Worm (Caenorhabditis elegans) whole organism, L4 larva: ENCODE measurements around the gene C33D9.6.
A peak's percentile ranks its signal among the peaks of the same experiment; 100 is the strongest.

Experiments
- D1046.2 ChIP-seq: fragments of 200-800 bp; sonication (Bioruptor generic); IDR thresholded peaks from 2 replicates; pipeline ENCODE4 v1.3.6; 2022; ENCODE audit warnings: missing genetic modification characterization, missing compliant biosample characterization
- F10B5.3 ChIP-seq: sonication (generic microtip); optimal IDR thresholded peaks from 2 replicates; lab custom pipeline; 2016; ENCODE audit warnings: mild to moderate bottlenecking, missing genetic modification characterization, missing compliant biosample characterization
- F37D6.2 ChIP-seq: sonication (generic microtip); optimal IDR thresholded peaks from 2 replicates; lab custom pipeline; 2016; ENCODE audit warnings: mild to moderate bottlenecking, missing genetic modification characterization, missing compliant biosample characterization
- F44E2.7 ChIP-seq: fragments of 200-800 bp; sonication (Bioruptor generic); IDR thresholded peaks from 2 replicates; pipeline ENCODE4 v2.1.2; 2022; ENCODE audit warnings: missing genetic modification characterization, missing compliant biosample characterization
- F49E8.2 ChIP-seq: sonication (generic microtip); optimal IDR thresholded peaks from 2 replicates; lab custom pipeline; 2016; ENCODE audit warnings: missing compliant biosample characterization, mild to moderate bottlenecking, missing genetic modification characterization, borderline replicate concordance
- R02D3.7 ChIP-seq: fragments of 150-350 bp; sonication (generic microtip); optimal IDR thresholded peaks from 3 replicates; lab custom pipeline; 2014; ENCODE audit warnings: missing biosample characterization, missing genetic modification characterization
- T20F7.1 ChIP-seq: fragments of 200-800 bp; sonication (Bioruptor generic); optimal IDR thresholded peaks from 2 replicates; lab custom pipeline; 2018; ENCODE audit warnings: mild to moderate bottlenecking, missing genetic modification characterization, missing compliant biosample characterization
- Y105C5A.15 ChIP-seq: fragments of 200-800 bp; sonication (Bioruptor generic); IDR thresholded peaks from 2 replicates; pipeline ENCODE4 v1.3.6; 2022; ENCODE audit warnings: missing genetic modification characterization, missing compliant biosample characterization
- Y48G9A.11 ChIP-seq: fragments of 200-800 bp; sonication (Bioruptor generic); IDR thresholded peaks from 2 replicates; pipeline ENCODE4 v1.3.6; 2022; ENCODE audit warnings: missing genetic modification reagents, missing genetic modification characterization, missing compliant biosample characterization
- Y75B8A.6 ChIP-seq: fragments of 200-800 bp; sonication (Bioruptor generic); IDR thresholded peaks from 2 replicates; pipeline ENCODE4 v1.3.6; 2022; ENCODE audit warnings: missing genetic modification reagents, missing genetic modification characterization, missing compliant biosample characterization
- ZK546.5 ChIP-seq, 2 experiments: sonication (generic microtip); optimal IDR thresholded peaks; 2 replicates each; lab custom pipeline; 2017; ENCODE audit warnings: missing biosample characterization in 2 of 2, missing genetic modification characterization in 2 of 2
- arid-1 ChIP-seq: fragments of 200-800 bp; sonication (Bioruptor generic); conservative IDR thresholded peaks from 2 replicates; pipeline ENCODE4 v1.3.6; 2022; ENCODE audit warnings: missing genetic modification reagents, missing genetic modification characterization, missing compliant biosample characterization
- ceh-32 ChIP-seq: sonication (generic microtip); optimal IDR thresholded peaks from 2 replicates; lab custom pipeline; 2016; ENCODE audit warnings: mild to moderate bottlenecking, missing genetic modification characterization, missing compliant biosample characterization; ENCODE audit not compliant: poor library complexity
- cey-2 ChIP-seq: sonication (generic microtip); optimal IDR thresholded peaks from 3 replicates; lab custom pipeline; 2017; ENCODE audit warnings: missing genetic modification characterization, mild to moderate bottlenecking, missing compliant biosample characterization, antibody characterized with exemption, borderline replicate concordance; ENCODE audit not compliant: insufficient read depth
- ctbp-1 ChIP-seq: fragments of 200-800 bp; sonication (Bioruptor generic); IDR thresholded peaks from 2 replicates; pipeline ENCODE4 v1.3.6; 2022; ENCODE audit warnings: missing genetic modification reagents, missing genetic modification characterization, missing compliant biosample characterization
- daf-12 ChIP-seq: fragments of 150-350 bp; optimal IDR thresholded peaks from 2 replicates; lab custom pipeline; 2014; ENCODE audit warnings: missing biosample characterization, missing genetic modification reagents, missing genetic modification characterization
- daf-16 ChIP-seq, 3 experiments: sonication (generic microtip); optimal IDR thresholded peaks; 2 replicates each; lab custom pipeline; 2016 to 2017; ENCODE audit warnings: missing genetic modification characterization in 3 of 3, missing genetic modification reagents in 3 of 3, mild to moderate bottlenecking in 2 of 3, missing compliant biosample characterization in 2 of 3, missing biosample characterization in 1 of 3, moderate library complexity in 1 of 3
- dpl-1 ChIP-seq: fragments of 150-350 bp; optimal IDR thresholded peaks from 2 replicates; lab custom pipeline; 2014; ENCODE audit warnings: missing biosample characterization, missing genetic modification reagents, missing genetic modification characterization
- dve-1 ChIP-seq: sonication (generic microtip); optimal IDR thresholded peaks from 2 replicates; lab custom pipeline; 2017; ENCODE audit warnings: antibody characterized with exemption, mild to moderate bottlenecking, missing genetic modification characterization, missing compliant biosample characterization; ENCODE audit not compliant: insufficient read depth
- fkh-10 ChIP-seq: fragments of 150-350 bp; optimal IDR thresholded peaks from 2 replicates; lab custom pipeline; 2014; ENCODE audit warnings: missing biosample characterization, missing genetic modification reagents, missing genetic modification characterization
- fos-1 ChIP-seq: fragments of 150-350 bp; optimal IDR thresholded peaks from 2 replicates; lab custom pipeline; 2014; ENCODE audit warnings: missing biosample characterization, missing genetic modification characterization
- hif-1 ChIP-seq, 2 experiments: sonication (generic microtip); optimal IDR thresholded peaks; 2 replicates each; lab custom pipeline; 2016 to 2017; ENCODE audit warnings: missing compliant biosample characterization in 2 of 2, missing genetic modification characterization in 2 of 2, missing genetic modification reagents in 2 of 2, missing genotype in 2 of 2, mild to moderate bottlenecking in 1 of 2
- hlh-11 ChIP-seq: fragments of 200-800 bp; sonication (Bioruptor generic); optimal IDR thresholded peaks from 2 replicates; lab custom pipeline; 2018; ENCODE audit warnings: mild to moderate bottlenecking, missing genetic modification characterization, missing compliant biosample characterization
- hmg-1.1 ChIP-seq: fragments of 200-800 bp; sonication (Bioruptor generic); IDR thresholded peaks from 2 replicates; pipeline ENCODE4 v1.3.6; 2022; ENCODE audit warnings: missing genetic modification reagents, missing genetic modification characterization, missing compliant biosample characterization
- lim-7 ChIP-seq: fragments of 200-800 bp; sonication (Bioruptor generic); IDR thresholded peaks from 2 replicates; pipeline ENCODE4 v1.3.6; 2022; ENCODE audit warnings: missing genetic modification characterization, missing compliant biosample characterization
- lin-15B ChIP-seq: fragments of 150-350 bp; sonication (generic microtip); optimal IDR thresholded peaks from 3 replicates; lab custom pipeline; 2014; ENCODE audit warnings: missing biosample characterization, missing genetic modification characterization
- lin-39 ChIP-seq: fragments of 150-350 bp; optimal IDR thresholded peaks from 2 replicates; lab custom pipeline; 2014; ENCODE audit warnings: missing biosample characterization, missing genetic modification reagents, missing genetic modification characterization
- lir-3 ChIP-seq: sonication (generic microtip); optimal IDR thresholded peaks from 2 replicates; lab custom pipeline; 2016; ENCODE audit warnings: mild to moderate bottlenecking, missing genetic modification characterization, missing compliant biosample characterization
- mdt-29 ChIP-seq: fragments of 200-800 bp; sonication (Bioruptor generic); IDR thresholded peaks from 2 replicates; pipeline ENCODE4 v1.3.6; 2022; ENCODE audit warnings: missing genetic modification reagents, missing genetic modification characterization, missing compliant biosample characterization
- mes-2 ChIP-seq: sonication (generic microtip); optimal IDR thresholded peaks from 2 replicates; lab custom pipeline; 2016; ENCODE audit warnings: missing genotype, mild to moderate bottlenecking, missing genetic modification characterization, missing compliant biosample characterization; ENCODE audit not compliant: poor library complexity, severe bottlenecking
- mxl-3 ChIP-seq: fragments of 200-800 bp; sonication (Bioruptor generic); optimal IDR thresholded peaks from 2 replicates; lab custom pipeline; 2018; ENCODE audit warnings: mild to moderate bottlenecking, missing genetic modification characterization, missing compliant biosample characterization
- nhr-10 ChIP-seq: fragments of 150-350 bp; optimal IDR thresholded peaks from 2 replicates; lab custom pipeline; 2014; ENCODE audit warnings: missing biosample characterization, missing genetic modification characterization
- nhr-25 ChIP-seq: sonication (generic microtip); optimal IDR thresholded peaks from 2 replicates; lab custom pipeline; 2017; ENCODE audit warnings: missing genetic modification characterization, mild to moderate bottlenecking, missing compliant biosample characterization, antibody characterized with exemption, moderate library complexity, borderline replicate concordance; ENCODE audit not compliant: insufficient read depth
- nhr-28 ChIP-seq: fragments of 150-350 bp; optimal IDR thresholded peaks from 2 replicates; lab custom pipeline; 2014; ENCODE audit warnings: missing biosample characterization, missing genetic modification characterization
- nhr-42 ChIP-seq: fragments of 200-800 bp; sonication (Bioruptor generic); IDR thresholded peaks from 2 replicates; pipeline ENCODE4 v1.3.6; 2022; ENCODE audit warnings: missing genetic modification characterization, missing compliant biosample characterization
- nhr-6 ChIP-seq: fragments of 150-350 bp; optimal IDR thresholded peaks from 2 replicates; lab custom pipeline; 2014; ENCODE audit warnings: missing biosample characterization, missing genetic modification characterization
- nhr-76 ChIP-seq: fragments of 150-350 bp; optimal IDR thresholded peaks from 2 replicates; lab custom pipeline; 2014; ENCODE audit warnings: missing biosample characterization, missing genetic modification characterization
- pha-4 ChIP-seq, 2 experiments: fragments of 150-350 bp in 1 of 2; fragments of 200-800 bp in 1 of 2; sonication (Bioruptor generic) in 1 of 2; IDR thresholded peaks in 1 of 2; optimal IDR thresholded peaks in 1 of 2; 2 replicates each; pipeline versions ENCODE4 v1.3.6 to Lab custom; 2014 to 2022; ENCODE audit warnings: missing genetic modification characterization in 2 of 2, missing genetic modification reagents in 2 of 2, missing biosample characterization in 1 of 2, missing compliant biosample characterization in 1 of 2
- php-3 ChIP-seq: fragments of 200-800 bp; sonication (Bioruptor generic); IDR thresholded peaks from 2 replicates; pipeline ENCODE4 v1.3.6; 2022; ENCODE audit warnings: missing genetic modification reagents, missing genetic modification characterization, missing compliant biosample characterization
- pqm-1 ChIP-seq: sonication (generic microtip); optimal IDR thresholded peaks from 2 replicates; lab custom pipeline; 2017; ENCODE audit warnings: missing biosample characterization, missing genetic modification characterization
- sdz-12 ChIP-seq: fragments of 200-800 bp; sonication (Bioruptor generic); optimal IDR thresholded peaks from 2 replicates; lab custom pipeline; 2018; ENCODE audit warnings: mild to moderate bottlenecking, missing genetic modification characterization, missing compliant biosample characterization
- vab-7 ChIP-seq: fragments of 200-800 bp; sonication (Bioruptor generic); IDR thresholded peaks from 2 replicates; pipeline ENCODE4 v1.3.6; 2022; ENCODE audit warnings: missing genetic modification reagents, missing genetic modification characterization, missing compliant biosample characterization
- zfp-2 ChIP-seq: sonication (generic microtip); optimal IDR thresholded peaks from 2 replicates; lab custom pipeline; 2016; ENCODE audit warnings: mild to moderate bottlenecking, missing genetic modification characterization, missing compliant biosample characterization
- zfp-3 ChIP-seq: fragments of 200-800 bp; sonication (Bioruptor generic); conservative IDR thresholded peaks from 2 replicates; pipeline ENCODE4 v1.3.6; 2022; ENCODE audit warnings: missing genetic modification reagents, missing genetic modification characterization, missing compliant biosample characterization
- ztf-11 ChIP-seq: fragments of 150-350 bp; optimal IDR thresholded peaks from 2 replicates; lab custom pipeline; 2014; ENCODE audit warnings: missing biosample characterization, missing genetic modification characterization
- ztf-7 ChIP-seq: fragments of 150-350 bp; optimal IDR thresholded peaks from 2 replicates; lab custom pipeline; 2014; ENCODE audit warnings: missing biosample characterization, missing genetic modification characterization

The C33D9.6 gene

ce11 chrIV:8729636-8730035 is 48.3 kb downstream of the C33D9.6 start (continued):
- TF ChIP-seq zfp-3 (GFP tag; lab: Robert Waterston, UW) (no peak), ztf-7 (tag; lab: Kevin White, UChicago) (no peak), hif-1 (tag; optimal IDR thresholded peaks at IDR 0.05; lab: Kevin White, UChicago) (peak in 1 of 2 experiments; percentile 21), lin-15B (tag; lab: Kevin White, UChicago) (no peak), dve-1 (peak; percentile 53), vab-7 (GFP tag; lab: Robert Waterston, UW) (no peak), lin-39 (tag; lab: Kevin White, UChicago) (no peak), ZK546.5 (tag; optimal IDR thresholded peaks at IDR 0.05; lab: Kevin White, UChicago) (no peak)

ce11 chrIV:8728122-8728521 is 49.8 kb downstream of the C33D9.6 start, which contains the start of gene otub-3:
TSS of gene otub-3 (plus strand) at chrIV:8728177.
- no peak for TF ChIP-seq D1046.2 (GFP tag; lab: Robert Waterston, UW)
- TF ChIP-seq F49E8.2 (tag; lab: Kevin White, UChicago): peak; percentile 15
- TF ChIP-seq, all 104 proteins: peak for 1

- TF ChIP-seq daf-12 (tag; lab: Kevin White, UChicago): no peak
- TF ChIP-seq nhr-25 (tag; lab: Kevin White, UChicago): no peak
- TF ChIP-seq F37D6.2 (tag; lab: Kevin White, UChicago): no peak
- no peak for TF ChIP-seq arid-1
- no peak for TF ChIP-seq Y48G9A.11 (GFP tag; lab: Robert Waterston, UW)
- TF ChIP-seq ctbp-1 (GFP tag; lab: Robert Waterston, UW): no peak
- no peak for TF ChIP-seq ztf-11
- TF ChIP-seq lim-7 (GFP tag; lab: Robert Waterston, UW): no peak
- TF ChIP-seq nhr-76: no peak
- TF ChIP-seq daf-16 (GFP tag; optimal IDR thresholded peaks at IDR 0.05; lab: Kevin White, UChicago): no peak
- TF ChIP-seq daf-16 (tag; optimal IDR thresholded peaks at IDR 0.05; lab: Kevin White, UChicago): peak; percentile 77
- TF ChIP-seq Y105C5A.15: no peak
- no peak for TF ChIP-seq cey-2 (tag; lab: Kevin White, UChicago)
- no peak for TF ChIP-seq sdz-12 (GFP tag; lab: Kevin White, UChicago)
- TF ChIP-seq dpl-1 (GFP tag; lab: Kevin White, UChicago): no peak
- peak; percentile 63 for TF ChIP-seq pqm-1 (tag; lab: Kevin White, UChicago)
- TF ChIP-seq mdt-29 (GFP tag; lab: Robert Waterston, UW): no peak
- no peak for TF ChIP-seq mxl-3 (GFP tag; lab: Kevin White, UChicago)
- TF ChIP-seq mes-2 (tag; lab: Kevin White, UChicago): no peak
- no peak for TF ChIP-seq Y75B8A.6 (GFP tag; lab: Robert Waterston, UW)
- peak; percentile 64 for TF ChIP-seq nhr-28
- TF ChIP-seq pha-4 (GFP tag; IDR thresholded peaks at IDR 0.05; lab: Robert Waterston, UW): no peak
- TF ChIP-seq pha-4 (tag; optimal IDR thresholded peaks at IDR 0.05; lab: Kevin White, UChicago): no peak
- TF ChIP-seq zfp-2: no peak
- no peak for TF ChIP-seq ceh-32 (tag; lab: Kevin White, UChicago)
- TF ChIP-seq php-3: no peak
- no peak for TF ChIP-seq dve-1
- no peak for TF ChIP-seq F10B5.3 (tag; lab: Kevin White, UChicago)
- no peak for TF ChIP-seq fkh-10 (GFP tag; lab: Kevin White, UChicago)
- no peak for TF ChIP-seq lir-3 (tag; lab: Kevin White, UChicago)
- no peak for TF ChIP-seq nhr-6 (tag; lab: Kevin White, UChicago)
- TF ChIP-seq nhr-10 (tag; lab: Kevin White, UChicago): no peak
- peak; percentile 15 for TF ChIP-seq R02D3.7 (tag; lab: Kevin White, UChicago)
- peak; percentile 84 for TF ChIP-seq T20F7.1 (GFP tag; lab: Kevin White, UChicago)
- TF ChIP-seq F44E2.7 (GFP tag; lab: Robert Waterston, UW): no peak
- TF ChIP-seq nhr-42 (GFP tag; lab: Robert Waterston, UW): no peak
- peak; percentile 22 for TF ChIP-seq hlh-11 (tag; lab: Kevin White, UChicago)
- no peak for TF ChIP-seq hmg-1.1 (GFP tag; lab: Robert Waterston, UW)
- TF ChIP-seq fos-1 (tag; lab: Kevin White, UChicago): no peak
Observed at ce11 chrIV:8725345-8725744, 52.6 kb downstream of the C33D9.6 start, which contains the start of gene pgm-3. TSS of gene pgm-3 (plus strand) at chrIV:8725722.
